Worm (Caenorhabditis elegans) whole organism, young adult: ENCODE data around the gene acs-15.
"Not testable (repeated sequence)": the region's sequence is repeated elsewhere in the genome, so short reads cannot be mapped to it uniquely, and the experiment has no call there.

Experiments
- B0019.2 ChIP-seq: fragments of 200-800 bp; sonication (Bioruptor generic); conservative IDR thresholded peaks from 2 replicates; pipeline ENCODE4 v1.3.6; 2022; ENCODE audit warnings: missing genetic modification reagents, missing genetic modification characterization, missing compliant biosample characterization
- D2030.7 ChIP-seq: fragments of 200-800 bp; sonication (Bioruptor generic); IDR thresholded peaks from 2 replicates; pipeline ENCODE4 v1.3.6; 2022; ENCODE audit warnings: missing genetic modification reagents, missing genetic modification characterization, missing compliant biosample characterization
- F23B12.7 ChIP-seq: sonication (generic microtip); optimal IDR thresholded peaks from 2 replicates; lab custom pipeline; 2017; ENCODE audit warnings: missing genetic modification characterization, mild to moderate bottlenecking, missing compliant biosample characterization, antibody characterized with exemption, moderate library complexity; ENCODE audit not compliant: insufficient read depth
- Y95B8A.8 ChIP-seq: fragments of 200-800 bp; sonication (Bioruptor generic); IDR thresholded peaks from 2 replicates; pipeline ENCODE4 v1.3.6; 2022; ENCODE audit warnings: missing genetic modification reagents, missing genetic modification characterization, missing compliant biosample characterization
- athp-1 ChIP-seq: sonication (generic microtip); optimal IDR thresholded peaks from 2 replicates; lab custom pipeline; 2017; ENCODE audit warnings: mild to moderate bottlenecking, missing genetic modification characterization, missing compliant biosample characterization
- ceh-100 ChIP-seq: fragments of 200-800 bp; sonication (Bioruptor generic); IDR thresholded peaks from 2 replicates; pipeline ENCODE4 v1.3.6; 2022; ENCODE audit warnings: missing genetic modification reagents, missing genetic modification characterization, missing compliant biosample characterization
- dox-1 ChIP-seq: fragments of 200-800 bp; sonication (Bioruptor generic); IDR thresholded peaks from 2 replicates; pipeline ENCODE4 v1.3.6; 2022; ENCODE audit warnings: missing genetic modification reagents, missing genetic modification characterization, missing compliant biosample characterization
- dpl-1 ChIP-seq: fragments of 150-350 bp; optimal IDR thresholded peaks from 2 replicates; lab custom pipeline; 2014; ENCODE audit warnings: missing biosample characterization, missing genetic modification reagents, missing genetic modification characterization
- egl-44 ChIP-seq: fragments of 200-800 bp; sonication (Bioruptor generic); IDR thresholded peaks from 2 replicates; pipeline ENCODE4 v1.3.6; 2022; ENCODE audit warnings: missing genetic modification reagents, missing genetic modification characterization, missing compliant biosample characterization
- hmg-20 ChIP-seq: fragments of 200-800 bp; sonication (Bioruptor generic); IDR thresholded peaks from 2 replicates; pipeline ENCODE4 v1.3.6; 2022; ENCODE audit warnings: missing genetic modification reagents, missing genetic modification characterization, missing compliant biosample characterization
- hsf-1 ChIP-seq: fragments of 200-800 bp; sonication (Bioruptor generic); IDR thresholded peaks from 2 replicates; pipeline ENCODE4 v1.3.6; 2022; ENCODE audit warnings: missing genetic modification reagents, missing genetic modification characterization, missing compliant biosample characterization
- let-607 ChIP-seq, 2 experiments: fragments of 200-800 bp in 1 of 2; sonication (Bioruptor generic) in 1 of 2; sonication (generic microtip) in 1 of 2; optimal IDR thresholded peaks; 2 replicates each; lab custom pipeline; 2016 to 2018; ENCODE audit warnings: mild to moderate bottlenecking in 2 of 2, missing compliant biosample characterization in 2 of 2, missing genetic modification characterization in 2 of 2, moderate library complexity in 2 of 2, missing genotype in 1 of 2
- mcd-1 ChIP-seq: fragments of 200-800 bp; sonication (Bioruptor generic); IDR thresholded peaks from 2 replicates; pipeline ENCODE4 v1.3.6; 2022; ENCODE audit warnings: missing genetic modification reagents, missing genetic modification characterization, missing compliant biosample characterization
- mxl-1 ChIP-seq: sonication (generic microtip); optimal IDR thresholded peaks from 2 replicates; lab custom pipeline; 2016; ENCODE audit warnings: missing genetic modification characterization, missing compliant biosample characterization
- pbrm-1 ChIP-seq: fragments of 200-800 bp; sonication (Bioruptor generic); IDR thresholded peaks from 2 replicates; pipeline ENCODE4 v1.3.6; 2022; ENCODE audit warnings: missing genetic modification reagents, missing genetic modification characterization, missing compliant biosample characterization
- rcor-1 ChIP-seq: fragments of 200-800 bp; sonication (Bioruptor generic); IDR thresholded peaks from 2 replicates; pipeline ENCODE4 v1.3.6; 2022; ENCODE audit warnings: missing genetic modification reagents, missing genetic modification characterization, missing compliant biosample characterization
- sdz-38 ChIP-seq: sonication (generic microtip); optimal IDR thresholded peaks from 2 replicates; lab custom pipeline; 2016; ENCODE audit warnings: missing genotype, missing genetic modification characterization, missing compliant biosample characterization
- somi-1 ChIP-seq: fragments of 200-800 bp; sonication (Bioruptor generic); optimal IDR thresholded peaks from 2 replicates; lab custom pipeline; 2018; ENCODE audit warnings: mild to moderate bottlenecking, missing genetic modification characterization, missing compliant biosample characterization
- unc-130 ChIP-seq: sonication (generic microtip); optimal IDR thresholded peaks from 2 replicates; lab custom pipeline; 2016; ENCODE audit warnings: missing genetic modification reagents, missing genetic modification characterization, missing compliant biosample characterization
- xnd-1 ChIP-seq: sonication (generic microtip); optimal IDR thresholded peaks from 2 replicates; lab custom pipeline; 2016; ENCODE audit warnings: missing genotype, missing genetic modification reagents, missing genetic modification characterization, missing compliant biosample characterization
- ztf-25 ChIP-seq: fragments of 200-800 bp; sonication (Bioruptor generic); IDR thresholded peaks from 2 replicates; pipeline ENCODE4 v1.3.6; 2022; ENCODE audit warnings: missing genetic modification reagents, missing genetic modification characterization, missing compliant biosample characterization

The acs-15 gene

DNA sequence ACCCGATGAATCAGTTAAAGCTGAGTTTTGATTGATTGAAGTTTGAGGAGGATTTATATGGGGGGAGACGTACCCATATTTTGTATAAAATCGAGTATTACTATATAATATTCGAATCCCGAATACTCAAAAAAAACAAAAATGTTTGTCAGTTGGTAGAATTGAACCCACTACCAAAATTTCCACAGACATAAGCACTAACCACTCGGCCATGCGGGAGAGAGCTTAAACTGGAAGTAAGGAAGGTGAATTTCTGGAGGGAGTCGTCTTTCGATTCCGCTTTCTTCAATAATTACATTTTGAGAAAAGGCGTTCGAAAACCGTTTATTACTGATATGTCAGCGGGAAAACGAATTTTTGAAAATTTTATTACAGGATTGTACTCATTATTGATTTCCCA is 44.3 kb downstream of the acs-15 start:
- TF ChIP-seq mcd-1 (peak; percentile 52), pbrm-1 (GFP tag; lab: Robert Waterston, UW) (0 out of 2 replicates have a peak, but pooled peaks have one; percentile 45), egl-44 (peak; percentile 37; the same call in 1 of the 2 replicates), Y95B8A.8 (0 out of 2 replicates have a peak, but pooled peaks have one; percentile 53), dox-1 (GFP tag; lab: Robert Waterston, UW) (peak; percentile 60), hmg-20 (GFP tag; lab: Robert Waterston, UW) (0 out of 2 replicates have a peak, but pooled peaks have one; percentile 28), ceh-100 (GFP tag; lab: Robert Waterston, UW) (0 out of 2 replicates have a peak, but pooled peaks have one; percentile 13), ztf-25 (GFP tag; lab: Robert Waterston, UW) (0 out of 2 replicates have a peak, but pooled peaks have one; percentile 13), D2030.7 (GFP tag; lab: Robert Waterston, UW) (peak; percentile 53; the same call in 1 of the 2 replicates), rcor-1 (peak; percentile 77)

DNA sequence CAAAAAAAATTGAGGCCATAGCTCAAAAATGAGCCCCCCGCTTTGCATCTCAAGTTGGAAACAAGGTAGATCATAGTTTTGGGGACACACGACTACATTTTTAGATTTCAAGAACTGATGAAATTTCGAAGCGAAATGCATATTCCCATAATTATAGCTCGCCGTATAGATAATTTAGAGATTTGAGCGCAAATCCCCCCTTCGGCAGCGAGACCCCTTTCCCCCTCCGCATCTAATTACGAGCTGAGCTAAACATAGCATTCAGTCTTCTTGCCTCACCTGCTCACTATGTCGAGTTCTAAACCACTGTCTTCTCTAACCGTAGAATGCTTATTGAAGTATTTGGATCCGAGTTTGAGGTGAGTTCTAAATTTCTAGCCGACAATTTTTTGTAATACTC is 46.3 kb downstream of the acs-15 start, which contains the start of the genes fbxc-17 and fbxc-15:
Gene fbxc-17, minus strand, starts transcription at position 101 of the 400 bp plus-strand sequence.
Gene fbxc-15, plus strand, starts transcription at position 289 of the 400 bp plus-strand sequence.
- TF ChIP-seq F23B12.7, result no peak
- no peak for TF ChIP-seq sdz-38 (tag; lab: Kevin White, UChicago)
- no peak for TF ChIP-seq mxl-1 (tag; lab: Kevin White, UChicago)
- TF ChIP-seq ceh-100 (GFP tag; lab: Robert Waterston, UW), result no peak
- no peak for TF ChIP-seq let-607 (tag; optimal IDR thresholded peaks at IDR 0.05; lab: Kevin White, UChicago)
- no peak for TF ChIP-seq Y95B8A.8

DNA sequence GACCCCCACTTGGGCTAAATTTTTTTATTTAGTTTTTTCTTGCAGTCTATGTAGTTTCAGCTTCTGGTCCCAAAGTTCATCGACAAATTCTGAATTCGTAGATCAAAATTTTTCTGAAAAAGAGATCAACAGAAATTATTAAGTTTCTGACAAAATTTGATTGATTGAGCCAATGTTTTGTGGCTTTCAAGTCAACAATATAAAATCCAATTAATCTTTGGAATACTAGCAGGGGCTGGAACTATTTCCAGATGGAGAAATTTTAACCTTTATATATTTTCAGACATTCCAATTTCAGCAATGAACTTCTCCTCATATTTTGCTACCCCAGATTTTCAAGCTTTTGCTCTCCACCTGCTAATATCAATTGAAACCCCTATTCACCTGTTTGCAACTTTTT is 50.0 kb downstream of the acs-15 start, which contains the start of gene srh-274:
Gene srh-274, plus strand, starts transcription at position 301 of the 400 bp plus-strand sequence.
- TF ChIP-seq unc-130 (GFP tag; lab: Kevin White, UChicago) (no peak), athp-1 (tag; lab: Kevin White, UChicago) (no peak), somi-1 (GFP tag; lab: Kevin White, UChicago) (no peak), F23B12.7 (no peak), hsf-1 (GFP tag; lab: Robert Waterston, UW) (no peak), dpl-1 (GFP tag; lab: Kevin White, UChicago) (no peak), ztf-25 (GFP tag; lab: Robert Waterston, UW) (no peak), egl-44 (no peak)

DNA sequence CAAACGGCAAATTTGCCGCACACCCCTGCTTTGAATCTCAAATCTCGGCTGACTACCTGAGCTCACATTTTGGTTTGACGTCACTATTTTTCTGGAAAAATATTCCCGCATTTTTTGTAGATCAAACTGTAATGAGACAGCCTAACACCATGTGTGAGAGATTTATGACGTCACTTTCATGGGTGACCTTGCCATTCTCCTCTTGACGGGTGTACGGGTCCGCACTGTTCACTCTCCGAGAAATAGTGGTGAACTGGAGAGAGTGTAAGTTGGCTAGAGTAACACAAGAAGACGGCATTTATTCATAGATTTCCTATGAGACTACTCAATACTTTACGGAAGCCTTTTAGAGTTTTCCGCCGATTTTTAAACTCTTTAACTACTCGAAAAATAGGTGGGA is 52.9 kb downstream of the acs-15 start, which contains the start of gene fbxc-40:
Gene fbxc-40, plus strand, starts transcription at position 301 of the 400 bp plus-strand sequence.
- TF ChIP-seq xnd-1 (tag; lab: Kevin White, UChicago); ztf-25 (GFP tag; lab: Robert Waterston, UW); B0019.2: not testable (repeated sequence)
